Worm (Caenorhabditis elegans): ENCODE data around the gene npr-21.

DNA sequence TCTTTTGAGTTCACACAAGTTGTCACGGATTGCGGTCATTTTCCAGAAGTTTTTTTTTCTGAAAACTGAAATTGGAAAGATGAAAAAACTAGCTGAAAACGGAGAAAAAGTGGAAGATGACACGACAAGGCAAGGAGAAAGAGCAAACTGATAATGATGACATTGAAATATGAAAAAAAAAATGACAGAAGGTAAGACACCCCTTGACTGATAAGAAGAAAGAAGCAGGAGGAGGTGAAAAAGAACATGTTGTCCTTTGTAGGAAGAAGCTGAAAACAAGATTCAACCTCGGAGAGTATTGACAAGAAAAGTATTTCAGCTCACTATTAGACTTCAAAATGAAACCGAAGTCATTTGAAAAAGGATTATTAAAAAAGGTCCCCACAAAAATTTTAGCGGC is 37.3 kb upstream of the npr-21 start, which contains the start of gene B0302.5:
- no peak for TF ChIP-seq odd-2 (tag; optimal IDR thresholded peaks at IDR 0.05)
- TF ChIP-seq K09A11.1 (tag; optimal IDR thresholded peaks at IDR 0.05; ENCODE audit: insufficient read depth): no peak
- no peak for TF ChIP-seq nfya-1 (tag; optimal IDR thresholded peaks at IDR 0.05)
